Worm (Caenorhabditis elegans): ENCODE measurements around the gene H40L08.3.

- TF ChIP-seq lin-32 (GFP tag; optimal IDR thresholded peaks at IDR 0.05) (no peak), lsy-2 (tag; optimal IDR thresholded peaks at IDR 0.05) (no peak), lin-13 (tag; optimal IDR thresholded peaks at IDR 0.05) (no peak), nhr-76 (tag; optimal IDR thresholded peaks at IDR 0.05) (no peak), unc-62 (GFP tag; optimal IDR thresholded peaks at IDR 0.05) (no peak), blmp-1 (tag; optimal IDR thresholded peaks at IDR 0.05) (no peak), ztf-11 (tag; optimal IDR thresholded peaks at IDR 0.05) (no peak), ces-1 (GFP tag; optimal IDR thresholded peaks at IDR 0.05) (no peak)
Measured at ce11 chrX:15112172-15112571, 36.3 kb upstream of the H40L08.3 start.

Data from whole organism, mixed stage, embryonic.